Worm (Caenorhabditis elegans) whole organism, late embryonic: ENCODE results near the gene K10B2.4.

Experiments used
- gmeb-2 ChIP-seq: sonication (generic microtip); optimal IDR thresholded peaks from 2 replicates; lab custom pipeline; 2016; ENCODE audit warnings: missing genetic modification characterization, inconsistent platforms, missing compliant biosample characterization
- sdc-2 ChIP-seq: sonication (generic microtip); optimal IDR thresholded peaks from 2 replicates; lab custom pipeline; 2016; ENCODE audit warnings: missing genotype, missing genetic modification characterization, missing compliant biosample characterization

DNA sequence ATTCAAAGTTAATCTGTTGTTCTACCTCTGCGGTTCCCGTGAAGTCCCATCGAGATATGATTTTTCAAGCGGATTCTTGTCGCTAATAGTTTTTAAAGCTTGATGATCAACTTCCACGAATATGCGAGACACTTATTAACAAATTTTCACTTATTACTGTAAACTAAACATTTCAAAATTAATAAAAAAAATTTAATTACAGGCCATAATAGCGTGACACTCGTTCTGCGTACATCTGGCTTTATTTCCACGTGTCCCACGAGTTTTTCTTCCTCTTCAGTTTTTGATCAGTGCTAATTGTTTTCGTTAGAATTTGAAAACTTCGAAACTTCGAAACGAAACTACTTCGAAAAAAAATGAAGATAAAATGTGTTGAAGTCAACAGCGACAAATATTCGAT is 40.9 kb upstream of the K10B2.4 start, which contains the start of gene btb-2:
- no peak for TF ChIP-seq sdc-2 (tag; lab: Kevin White, UChicago)
- TF ChIP-seq gmeb-2 (tag; lab: Kevin White, UChicago): no peak
